Fruit fly (Drosophila melanogaster): ENCODE data around the gene CG34263.

DNA sequence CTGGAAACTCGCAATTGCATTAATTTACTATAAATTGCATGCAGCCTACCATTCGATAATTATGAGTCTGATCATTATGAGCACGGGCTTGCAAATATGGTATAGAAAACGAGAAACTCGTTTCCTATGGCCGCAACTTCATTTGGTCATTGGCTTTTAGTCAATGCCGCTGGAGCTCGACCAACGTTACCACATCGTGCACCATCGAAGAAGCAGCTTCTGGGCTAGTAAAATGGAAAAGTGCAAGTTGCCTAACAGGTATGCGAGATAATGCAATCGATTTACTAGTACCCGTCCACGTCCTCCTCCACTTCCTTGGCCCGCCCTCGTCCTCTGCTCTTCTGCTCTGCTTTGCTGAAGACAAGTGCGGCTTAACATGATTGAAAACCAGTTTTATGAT lies 18.5 kb upstream of the CG34263 start:
- TF ChIP-seq CG8319 (GFP tag; optimal IDR thresholded peaks at IDR 0.05): no peak
- no peak for TF ChIP-seq Hr38 (GFP tag; optimal IDR thresholded peaks at IDR 0.05)
- TF ChIP-seq topi (GFP tag; optimal IDR thresholded peaks at IDR 0.05): no peak
- TF ChIP-seq CG4318 (GFP tag; optimal IDR thresholded peaks at IDR 0.05): no peak
- no peak for TF ChIP-seq CG7368 (GFP tag; optimal IDR thresholded peaks at IDR 0.05)
- TF ChIP-seq dac (GFP tag; optimal IDR thresholded peaks at IDR 0.05): no peak

Data from whole organism, prepupa.